Fruit fly (Drosophila melanogaster): ENCODE measurements around the gene CG18563.

CG18563 gene

dm6 chr2L:17472582-17473524, 15.0 kb upstream of the CG18563 start, which contains the start of gene BicD:
BicD (minus strand) TSS chr2L:17473215.
- no peak for TF ChIP-seq Dll (optimal IDR thresholded peaks at IDR 0.05)
- no peak for TF ChIP-seq usp (GFP tag; optimal IDR thresholded peaks at IDR 0.05)
- TF ChIP-seq CG8478 (optimal IDR thresholded peaks at IDR 0.05), result no peak
- no peak for TF ChIP-seq pan (optimal IDR thresholded peaks at IDR 0.05)
- TF ChIP-seq EcR (GFP tag; optimal IDR thresholded peaks at IDR 0.05), result no peak
- no peak for TF ChIP-seq psq (optimal IDR thresholded peaks at IDR 0.05)

dm6 chr2L:17471524-17471923, 13.7 kb upstream of the CG18563 start, which contains the start of gene Sgt:
Sgt (plus strand) TSS chr2L:17471603.
- TF ChIP-seq Dll (optimal IDR thresholded peaks at IDR 0.05), result no peak
- TF ChIP-seq usp (GFP tag; optimal IDR thresholded peaks at IDR 0.05), result no peak
- TF ChIP-seq CG8478 (optimal IDR thresholded peaks at IDR 0.05), result no peak
- TF ChIP-seq pan (optimal IDR thresholded peaks at IDR 0.05), result no peak
- no peak for TF ChIP-seq psq (optimal IDR thresholded peaks at IDR 0.05)
- no peak for TF ChIP-seq EcR (GFP tag; optimal IDR thresholded peaks at IDR 0.05)

dm6 chr2L:17470630-17471029, 12.8 kb upstream of the CG18563 start:
- no peak for TF ChIP-seq EcR (GFP tag; optimal IDR thresholded peaks at IDR 0.05)
- no peak for TF ChIP-seq CG8478 (optimal IDR thresholded peaks at IDR 0.05)
- TF ChIP-seq pan (optimal IDR thresholded peaks at IDR 0.05), result no peak
- TF ChIP-seq psq (optimal IDR thresholded peaks at IDR 0.05), result no peak
- TF ChIP-seq usp (GFP tag; optimal IDR thresholded peaks at IDR 0.05), result no peak
- no peak for TF ChIP-seq Dll (optimal IDR thresholded peaks at IDR 0.05)

dm6 chr2L:17466950-17467349, 9.1 kb upstream of the CG18563 start:
- no peak for TF ChIP-seq psq (optimal IDR thresholded peaks at IDR 0.05)
- no peak for TF ChIP-seq CG8478 (optimal IDR thresholded peaks at IDR 0.05)

dm6 chr2L:17465915-17466677, 8.3 kb upstream of the CG18563 start:
- TF ChIP-seq Dll (optimal IDR thresholded peaks at IDR 0.05), result no peak
- TF ChIP-seq psq (optimal IDR thresholded peaks at IDR 0.05), result no peak
- TF ChIP-seq pan (optimal IDR thresholded peaks at IDR 0.05), result no peak
- no peak for TF ChIP-seq usp (GFP tag; optimal IDR thresholded peaks at IDR 0.05)
- TF ChIP-seq CG8478 (optimal IDR thresholded peaks at IDR 0.05), result no peak
- no peak for TF ChIP-seq EcR (GFP tag; optimal IDR thresholded peaks at IDR 0.05)

- no peak for TF ChIP-seq psq (optimal IDR thresholded peaks at IDR 0.05)
- no peak for TF ChIP-seq pan (optimal IDR thresholded peaks at IDR 0.05)
- no peak for TF ChIP-seq usp (GFP tag; optimal IDR thresholded peaks at IDR 0.05)
- TF ChIP-seq CG8478 (optimal IDR thresholded peaks at IDR 0.05), result no peak
- no peak for TF ChIP-seq Dll (optimal IDR thresholded peaks at IDR 0.05)
These were observed 2.0 kb downstream of the CG18563 start, which contains the start of gene SPH93 for dm6 chr2L:17455823-17456222. SPH93 (minus strand) TSS chr2L:17455923.

- TF ChIP-seq usp (GFP tag; optimal IDR thresholded peaks at IDR 0.05) (no peak), CG8478 (optimal IDR thresholded peaks at IDR 0.05) (no peak), Dll (optimal IDR thresholded peaks at IDR 0.05) (no peak), pan (optimal IDR thresholded peaks at IDR 0.05) (no peak), EcR (GFP tag; optimal IDR thresholded peaks at IDR 0.05) (no peak), psq (optimal IDR thresholded peaks at IDR 0.05) (no peak)
These were observed 5.2 kb downstream of the CG18563 start, which contains the start of gene CG5050 for dm6 chr2L:17452624-17453023. CG5050 (plus strand) TSS chr2L:17452924.

dm6 chr2L:17452084-17452483, 5.8 kb downstream of the CG18563 start:
- no peak for TF ChIP-seq CG8478 (optimal IDR thresholded peaks at IDR 0.05)

dm6 chr2L:17450505-17451415, 7.1 kb downstream of the CG18563 start:
- no peak for TF ChIP-seq pan (optimal IDR thresholded peaks at IDR 0.05)
- TF ChIP-seq CG8478 (optimal IDR thresholded peaks at IDR 0.05), result no peak
- no peak for TF ChIP-seq usp (GFP tag; optimal IDR thresholded peaks at IDR 0.05)
- TF ChIP-seq EcR (GFP tag; optimal IDR thresholded peaks at IDR 0.05), result no peak
- TF ChIP-seq Dll (optimal IDR thresholded peaks at IDR 0.05), result no peak
- TF ChIP-seq psq (optimal IDR thresholded peaks at IDR 0.05), result no peak

dm6 chr2L:17449608-17450504, 8.0 kb downstream of the CG18563 start, which contains the start of gene dl:
dl (minus strand) TSS chr2L:17450364.
- TF ChIP-seq CG8478 (optimal IDR thresholded peaks at IDR 0.05) (no peak), pan (optimal IDR thresholded peaks at IDR 0.05) (peak; percentile 67)

dm6 chr2L:17448435-17448834, 9.4 kb downstream of the CG18563 start:
- TF ChIP-seq Dll (optimal IDR thresholded peaks at IDR 0.05), result no peak
- no peak for TF ChIP-seq usp (GFP tag; optimal IDR thresholded peaks at IDR 0.05)
- TF ChIP-seq EcR (GFP tag; optimal IDR thresholded peaks at IDR 0.05), result no peak
- TF ChIP-seq psq (optimal IDR thresholded peaks at IDR 0.05), result no peak
- no peak for TF ChIP-seq pan (optimal IDR thresholded peaks at IDR 0.05)
- TF ChIP-seq CG8478 (optimal IDR thresholded peaks at IDR 0.05), result no peak

All from whole organism.